Fruit fly (Drosophila melanogaster) whole organism, larva: ENCODE data around the gene miple1.

ENCODE experiments used
- noc ChIP-seq: fragments of 200-800 bp; sonication (Bioruptor generic); optimal IDR thresholded peaks from 3 replicates; lab custom pipeline; 2019; ENCODE audit warnings: missing biosample characterization, mild to moderate bottlenecking, missing genetic modification characterization, moderate library complexity

Gene miple1

DNA sequence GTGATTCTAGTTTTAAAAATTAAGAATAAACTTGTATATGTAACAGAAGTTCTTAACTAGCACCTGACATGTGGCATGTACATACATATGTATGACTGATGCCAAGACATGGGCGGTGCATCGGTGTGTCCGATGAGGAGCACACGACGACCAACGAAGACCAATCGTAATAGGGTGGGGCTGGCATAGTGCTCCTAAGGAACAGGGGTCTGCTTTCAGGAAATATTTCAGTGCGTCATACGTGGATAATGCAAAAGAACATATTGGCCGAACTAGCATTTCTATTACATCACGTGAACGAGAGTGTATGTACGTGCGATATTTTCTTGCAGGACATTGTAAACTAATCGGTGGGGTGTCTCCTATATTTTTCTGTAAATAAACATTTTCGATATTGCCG is at the start of gene miple1:
TSS of gene miple1 (plus strand) at position 217 of the 400 bp plus-strand sequence.
- no peak for TF ChIP-seq noc (tag; lab: Kevin White, UChicago)

DNA sequence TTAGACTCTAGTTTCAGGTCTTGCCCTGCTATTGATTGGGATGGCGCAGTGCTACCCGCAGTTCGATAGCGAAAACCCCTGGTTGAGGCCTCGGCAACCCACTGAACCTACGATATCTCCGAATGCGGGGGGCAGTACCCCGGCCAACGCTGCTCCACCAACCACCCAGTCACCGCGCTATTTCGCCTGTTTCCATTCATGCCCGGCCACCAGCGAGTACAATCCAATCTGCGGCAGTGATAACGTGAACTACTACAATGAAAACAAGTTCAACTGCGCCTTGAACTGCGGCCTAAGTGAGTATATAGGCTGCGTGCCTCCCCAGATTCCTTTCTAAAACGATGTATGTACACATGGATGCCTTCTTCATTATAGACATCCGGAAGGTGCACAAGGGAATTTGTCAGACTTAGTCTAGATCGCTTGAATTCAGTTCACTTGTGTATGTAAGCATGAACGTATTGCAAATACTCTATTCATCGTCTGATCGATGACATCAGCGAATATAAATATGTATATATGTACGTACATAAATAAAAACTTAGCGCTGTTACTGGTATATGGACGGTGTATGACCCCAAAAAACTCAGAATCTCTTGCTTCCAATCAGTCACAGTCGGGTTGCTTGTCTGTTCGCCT is 49.5 kb upstream of the miple1 start, which contains the start of gene CG13877:
TSS of gene CG13877 (plus strand) at position 589 of the 639 bp plus-strand sequence.
- no peak for TF ChIP-seq noc (tag; lab: Kevin White, UChicago)

- TF ChIP-seq noc (tag; lab: Kevin White, UChicago): peak; percentile 64
Measured at dm6 chr3L:223019-223902, 43.8 kb upstream of the miple1 start, which contains the start of the genes pyx and CG33229. Gene pyx, minus strand, starts transcription at chr3L:223069. Gene CG33229, plus strand, starts transcription at chr3L:223852.

DNA sequence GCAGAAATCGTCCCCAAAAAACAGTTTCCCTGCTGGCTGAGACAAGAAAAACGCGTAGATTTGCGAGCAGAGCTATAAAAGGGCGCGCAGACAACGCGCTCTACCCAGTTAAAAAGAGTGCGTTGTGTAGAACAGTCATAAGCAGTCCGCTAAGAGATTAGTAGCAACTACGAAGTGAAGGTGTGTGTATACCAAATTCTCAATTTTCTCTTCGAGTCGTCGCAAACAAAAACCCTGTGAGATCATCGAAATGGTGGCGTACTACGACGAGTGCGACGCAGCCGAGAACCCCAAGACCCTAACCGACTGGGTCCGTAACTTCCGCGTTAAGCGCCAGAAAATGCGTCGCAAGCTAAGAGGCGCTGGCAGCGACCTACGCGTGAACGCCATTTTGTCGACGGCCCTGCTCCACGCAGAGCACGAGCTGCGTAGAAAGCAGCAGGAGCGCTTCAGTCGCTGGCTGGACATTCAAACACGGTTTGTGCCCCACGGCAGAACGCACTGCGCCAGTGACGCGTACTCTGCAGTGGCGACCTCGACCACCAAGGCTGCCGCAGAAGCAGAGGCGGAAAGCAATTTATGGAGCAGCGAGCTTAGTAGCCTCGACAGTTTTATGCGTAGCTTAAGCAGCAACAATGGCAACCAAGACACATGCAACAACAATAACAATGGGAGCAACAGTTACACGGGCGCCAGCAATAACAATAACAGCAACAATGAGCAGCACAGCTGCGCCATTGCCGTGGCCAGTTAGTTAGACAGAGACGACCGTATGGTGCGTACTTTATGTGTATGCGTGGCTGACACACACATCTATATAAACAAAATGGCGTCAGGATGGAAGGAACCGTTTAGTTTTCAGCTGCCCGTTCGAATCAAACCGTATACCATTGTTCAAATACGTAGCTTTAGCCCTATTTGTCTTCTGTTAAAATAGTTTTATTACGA is 42.8 kb upstream of the miple1 start:
- no peak for TF ChIP-seq noc (tag; lab: Kevin White, UChicago)

DNA sequence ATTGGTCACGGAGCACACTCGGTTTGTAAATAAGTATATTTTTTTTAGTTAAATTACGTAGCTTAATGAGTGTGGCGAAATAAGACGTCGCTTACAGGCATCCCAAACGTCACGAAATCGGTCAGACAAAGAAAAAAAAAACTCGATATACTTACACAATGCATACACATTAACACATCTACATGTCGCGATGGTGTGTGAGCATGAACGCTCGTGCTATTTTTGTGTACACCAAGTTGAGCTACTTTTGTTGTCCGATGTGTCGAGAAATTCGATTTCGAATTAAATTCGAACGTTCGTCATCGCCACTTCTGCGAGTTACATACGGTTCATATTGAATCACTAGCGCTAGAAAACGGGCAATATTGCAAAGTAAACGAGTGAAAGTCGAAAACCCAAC is 42.0 kb upstream of the miple1 start:
- TF ChIP-seq noc (tag; lab: Kevin White, UChicago): no peak

- TF ChIP-seq noc (tag; lab: Kevin White, UChicago): no peak
Measured at dm6 chr3L:231504-231903, 35.6 kb upstream of the miple1 start, which contains the start of gene CG42846. Gene CG42846, minus strand, starts transcription at chr3L:231604.

- TF ChIP-seq noc (tag; lab: Kevin White, UChicago): no peak
Measured at dm6 chr3L:232267-232666, 34.8 kb upstream of the miple1 start, which contains the start of gene CG34454. Gene CG34454, minus strand, starts transcription at chr3L:232350.

dm6 chr3L:233251-233650 is 33.8 kb upstream of the miple1 start, which contains the start of gene CG34453:
Gene CG34453, minus strand, starts transcription at chr3L:233351.
- no peak for TF ChIP-seq noc (tag; lab: Kevin White, UChicago)

DNA sequence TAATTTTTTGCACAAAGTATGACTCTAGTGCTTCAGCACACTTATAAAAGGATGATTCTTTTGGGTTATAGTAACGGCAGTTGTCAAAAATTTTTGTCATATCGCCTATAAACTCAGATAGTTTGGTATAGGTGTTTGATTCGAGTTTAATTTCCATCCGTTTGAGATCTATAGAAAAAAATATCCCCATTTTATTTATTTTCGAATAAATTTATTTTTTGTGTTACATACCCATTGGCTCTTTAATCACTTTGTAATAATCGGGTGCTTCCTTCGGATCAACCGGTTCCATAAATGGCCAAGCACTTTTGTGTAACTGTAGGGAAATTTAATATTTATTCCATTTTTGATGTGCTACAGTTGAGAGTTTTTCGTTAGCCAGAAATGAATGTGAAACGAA is 32.8 kb upstream of the miple1 start:
- TF ChIP-seq noc (tag; lab: Kevin White, UChicago): no peak

DNA sequence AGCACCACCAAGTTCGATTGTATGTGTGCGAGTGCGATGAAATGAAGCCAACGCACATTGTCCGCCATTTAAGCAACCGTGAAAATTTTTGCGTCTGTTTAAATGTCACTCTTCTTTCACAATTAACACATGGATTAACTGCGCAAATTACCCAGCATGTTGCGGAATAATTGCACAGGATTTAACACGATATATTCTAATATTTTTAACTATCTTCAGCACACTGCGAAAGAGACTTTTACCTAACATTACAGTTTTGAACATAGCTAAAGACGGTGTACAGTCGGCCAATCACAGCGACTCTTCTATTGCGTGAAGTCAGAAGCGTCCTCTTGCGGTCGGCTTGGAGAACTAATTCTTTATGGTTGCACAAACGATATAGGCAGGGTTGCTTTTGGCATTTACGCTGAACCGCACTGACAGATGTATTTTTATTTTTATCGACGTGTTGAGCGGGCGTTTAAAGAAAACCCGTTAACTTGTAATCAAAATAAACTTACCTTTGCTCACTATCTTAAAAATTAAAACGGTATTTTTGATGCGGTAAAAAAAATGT is 20.4 kb upstream of the miple1 start:
- TF ChIP-seq noc (tag; lab: Kevin White, UChicago): no peak

DNA sequence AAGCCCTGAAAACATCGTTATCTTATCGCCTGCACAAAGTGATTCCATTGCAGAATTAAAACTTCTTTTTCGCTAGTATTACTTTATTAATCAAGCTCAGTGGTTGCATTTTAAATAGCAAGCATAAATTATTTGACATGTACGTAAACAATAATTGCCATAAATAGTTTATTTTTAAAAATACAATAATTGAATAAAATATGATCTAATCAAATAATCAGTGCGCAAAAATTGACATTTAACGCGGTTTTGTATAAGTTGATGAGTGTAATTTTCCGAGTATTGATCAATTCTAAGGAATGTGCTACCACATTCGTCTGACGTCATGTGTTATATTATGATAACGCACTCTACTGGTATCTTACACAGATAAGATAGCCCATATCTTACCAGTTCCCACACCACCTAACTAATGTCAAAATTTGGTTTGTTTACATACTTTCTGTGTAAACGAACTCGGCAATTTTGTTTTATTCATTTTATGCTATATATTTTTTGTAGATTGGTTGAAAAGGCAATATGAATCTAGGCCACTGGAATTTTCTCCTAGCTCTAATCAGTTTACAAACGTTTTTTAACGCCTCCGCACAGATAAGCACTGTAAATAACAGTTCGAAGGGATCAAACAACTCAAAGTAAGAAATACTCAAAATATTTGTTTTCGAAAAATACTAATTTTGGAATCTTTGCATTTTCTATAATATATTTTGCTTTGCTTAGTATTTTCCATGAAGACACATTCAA is 19.4 kb upstream of the miple1 start, which contains the start of gene mthl14:
TSS of gene mthl14 (plus strand) at position 10 of the 744 bp plus-strand sequence.
- no peak for TF ChIP-seq noc (tag; lab: Kevin White, UChicago)

DNA sequence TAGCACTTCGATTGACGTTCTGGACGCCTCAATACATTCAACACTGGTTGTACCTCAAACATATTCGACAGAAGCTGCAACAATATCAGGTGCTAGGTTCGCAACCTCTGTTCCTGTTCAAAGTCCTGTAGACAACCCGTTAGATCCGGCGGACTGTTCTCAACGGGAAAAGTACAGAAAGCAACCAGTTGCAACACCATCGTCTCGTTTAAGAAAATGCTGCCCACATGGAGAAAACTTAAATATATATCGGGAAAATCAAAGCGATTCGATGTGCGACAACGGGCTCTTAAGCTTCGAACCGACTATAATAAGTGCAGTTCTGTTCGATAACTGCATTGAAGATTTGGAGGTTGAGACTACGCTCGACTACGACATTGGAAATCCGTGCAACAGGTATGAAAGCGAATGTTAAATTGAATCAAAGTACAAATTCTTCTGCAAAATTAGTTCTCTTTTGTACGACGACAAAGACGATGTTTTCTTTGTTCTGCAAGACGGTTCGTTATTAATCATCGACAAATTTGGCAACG is 18.8 kb upstream of the miple1 start:
- TF ChIP-seq noc (tag; lab: Kevin White, UChicago): no peak

DNA sequence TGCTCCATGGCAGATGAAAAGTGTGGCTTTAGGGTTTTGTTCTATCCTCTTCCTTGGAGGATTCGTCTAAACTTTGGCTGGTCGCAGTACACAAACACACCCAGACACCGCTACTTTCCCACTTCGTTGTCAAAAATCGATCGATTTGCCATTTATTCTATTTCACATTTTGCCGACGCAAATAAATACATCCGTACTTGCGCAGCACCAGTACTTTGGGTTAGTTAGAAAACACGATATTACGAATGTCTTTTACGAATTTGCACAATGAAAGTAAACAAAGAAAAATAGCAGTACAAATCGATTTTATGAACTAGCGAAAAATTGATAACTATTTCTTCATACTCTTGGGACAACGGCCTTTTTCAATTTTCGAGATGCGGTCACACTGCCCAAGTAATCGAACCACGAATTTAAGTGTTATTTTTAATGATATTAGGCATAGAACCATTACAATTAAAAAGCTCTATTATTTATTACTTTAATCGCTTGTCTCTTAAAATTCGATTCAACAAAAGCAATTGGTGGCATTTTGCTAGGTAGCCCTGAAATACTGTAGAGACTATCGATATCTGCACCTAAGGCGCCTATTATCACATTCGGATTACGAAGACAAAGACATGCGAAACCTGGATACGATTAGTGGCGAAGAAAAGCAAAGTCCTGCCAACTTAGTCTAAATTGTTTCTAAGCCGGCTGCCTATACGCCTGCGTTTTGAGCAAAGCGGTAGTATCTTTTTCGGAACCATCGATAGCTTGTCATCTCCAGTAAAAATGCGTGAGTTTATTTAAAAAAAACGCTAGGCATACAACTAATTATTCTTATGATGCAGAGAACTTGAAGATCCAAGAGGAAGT is 9.3 kb upstream of the miple1 start, which contains the start of the genes DIP2 and wac:
TSS of gene DIP2 (minus strand) at position 337 of the 858 bp plus-strand sequence.
TSS of gene wac (plus strand) at position 559 of the 858 bp plus-strand sequence.
- no peak for TF ChIP-seq noc (tag; lab: Kevin White, UChicago)
